Worm (Caenorhabditis elegans) whole organism, mixed stage, embryonic: ENCODE measurements around the gene F41H8.1.

Source experiments
- M03D4.4 ChIP-seq: sonication (generic microtip); optimal IDR thresholded peaks from 2 replicates; lab custom pipeline; 2017; ENCODE audit warnings: mild to moderate bottlenecking, missing genetic modification characterization, missing compliant biosample characterization
- bed-3 ChIP-seq: fragments of 200-800 bp; sonication (Bioruptor generic); optimal IDR thresholded peaks from 3 replicates; lab custom pipeline; 2018; ENCODE audit warnings: mild to moderate bottlenecking, missing genetic modification characterization, moderate library complexity, missing compliant biosample characterization
- blmp-1 ChIP-seq: fragments of 150-350 bp; optimal IDR thresholded peaks from 2 replicates; lab custom pipeline; 2014; ENCODE audit warnings: missing biosample characterization, missing genetic modification characterization
- ceh-39 ChIP-seq: fragments of 150-350 bp; optimal IDR thresholded peaks from 2 replicates; lab custom pipeline; 2014; ENCODE audit warnings: missing biosample characterization, missing genetic modification characterization
- ceh-43 ChIP-seq: fragments of 200-800 bp; sonication (Bioruptor generic); optimal IDR thresholded peaks from 2 replicates; lab custom pipeline; 2018; ENCODE audit warnings: mild to moderate bottlenecking, missing genetic modification characterization, moderate library complexity, missing compliant biosample characterization
- ceh-83 ChIP-seq: fragments of 200-800 bp; sonication (Bioruptor generic); optimal IDR thresholded peaks from 2 replicates; lab custom pipeline; 2018; ENCODE audit warnings: mild to moderate bottlenecking, missing genetic modification characterization, missing compliant biosample characterization
- ces-1 ChIP-seq: fragments of 150-350 bp; optimal IDR thresholded peaks from 2 replicates; lab custom pipeline; 2014; ENCODE audit warnings: missing biosample characterization, missing genetic modification reagents, missing genetic modification characterization
- cnd-1 ChIP-seq: fragments of 200-800 bp; sonication (Bioruptor generic); optimal IDR thresholded peaks from 2 replicates; lab custom pipeline; 2018; ENCODE audit warnings: mild to moderate bottlenecking, missing genetic modification characterization, missing compliant biosample characterization
- elt-1 ChIP-seq: sonication (generic microtip); optimal IDR thresholded peaks from 2 replicates; lab custom pipeline; 2017; ENCODE audit warnings: missing genetic modification characterization, mild to moderate bottlenecking, missing compliant biosample characterization, antibody characterized with exemption, moderate library complexity, borderline replicate concordance; ENCODE audit not compliant: insufficient read depth
- elt-3 ChIP-seq: fragments of 150-350 bp; optimal IDR thresholded peaks from 2 replicates; lab custom pipeline; 2014; ENCODE audit warnings: missing biosample characterization, missing genetic modification characterization
- flh-1 ChIP-seq: fragments of 200-800 bp; sonication (Bioruptor generic); optimal IDR thresholded peaks from 2 replicates; lab custom pipeline; 2018; ENCODE audit warnings: mild to moderate bottlenecking, missing genetic modification characterization, moderate library complexity, missing compliant biosample characterization
- ham-2 ChIP-seq: fragments of 200-800 bp; sonication (Bioruptor generic); optimal IDR thresholded peaks from 2 replicates; lab custom pipeline; 2018; ENCODE audit warnings: mild to moderate bottlenecking, missing genetic modification characterization, missing compliant biosample characterization
- hlh-1 ChIP-seq: fragments of 150-350 bp; optimal IDR thresholded peaks from 2 replicates; lab custom pipeline; 2014; ENCODE audit warnings: missing biosample characterization, missing genetic modification reagents, missing genetic modification characterization
- lin-13 ChIP-seq: fragments of 150-350 bp; optimal IDR thresholded peaks from 2 replicates; lab custom pipeline; 2014; ENCODE audit warnings: missing biosample characterization, missing genetic modification characterization
- lin-32 ChIP-seq: fragments of 200-800 bp; sonication (Bioruptor generic); optimal IDR thresholded peaks from 2 replicates; lab custom pipeline; 2018; ENCODE audit warnings: mild to moderate bottlenecking, missing genetic modification characterization, missing compliant biosample characterization
- lsy-2 ChIP-seq: fragments of 150-350 bp; optimal IDR thresholded peaks from 2 replicates; lab custom pipeline; 2014; ENCODE audit warnings: missing biosample characterization, missing genetic modification characterization
- mab-5 ChIP-seq: fragments of 150-350 bp; optimal IDR thresholded peaks from 2 replicates; lab custom pipeline; 2014; ENCODE audit warnings: missing biosample characterization, missing genetic modification characterization
- nhr-2 ChIP-seq: fragments of 150-350 bp; optimal IDR thresholded peaks from 2 replicates; lab custom pipeline; 2014; ENCODE audit warnings: missing biosample characterization, missing genetic modification characterization
- nhr-237 ChIP-seq: fragments of 150-350 bp; optimal IDR thresholded peaks from 2 replicates; lab custom pipeline; 2014; ENCODE audit warnings: missing biosample characterization, missing genetic modification characterization
- nhr-28 ChIP-seq: fragments of 150-350 bp; optimal IDR thresholded peaks from 2 replicates; lab custom pipeline; 2014; ENCODE audit warnings: missing biosample characterization, missing genetic modification characterization
- nhr-76 ChIP-seq: sonication (generic microtip); optimal IDR thresholded peaks from 2 replicates; lab custom pipeline; 2017; ENCODE audit warnings: missing biosample characterization, missing genetic modification characterization
- snpc-4 ChIP-seq: fragments of 150-350 bp; optimal IDR thresholded peaks from 2 replicates; lab custom pipeline; 2014; ENCODE audit warnings: missing biosample characterization, missing genetic modification characterization
- sptf-1 ChIP-seq: sonication (generic microtip); optimal IDR thresholded peaks from 2 replicates; lab custom pipeline; 2017; ENCODE audit warnings: mild to moderate bottlenecking, missing genetic modification characterization, moderate library complexity, missing compliant biosample characterization
- tbx-8 ChIP-seq: fragments of 200-800 bp; sonication (Bioruptor generic); optimal IDR thresholded peaks from 2 replicates; lab custom pipeline; 2018; ENCODE audit warnings: mild to moderate bottlenecking, missing genetic modification characterization, moderate library complexity, missing compliant biosample characterization
- unc-120 ChIP-seq: sonication (generic microtip); optimal IDR thresholded peaks from 2 replicates; lab custom pipeline; 2017; ENCODE audit warnings: missing genetic modification characterization, missing compliant biosample characterization; ENCODE audit not compliant: poor library complexity, severe bottlenecking
- unc-39 ChIP-seq: fragments of 150-350 bp; optimal IDR thresholded peaks from 2 replicates; lab custom pipeline; 2014; ENCODE audit warnings: missing biosample characterization, missing genetic modification characterization
- unc-62 ChIP-seq: fragments of 150-350 bp; optimal IDR thresholded peaks from 2 replicates; lab custom pipeline; 2014; ENCODE audit warnings: missing biosample characterization, missing genetic modification reagents, missing genetic modification characterization
- zip-8 ChIP-seq: fragments of 150-350 bp; optimal IDR thresholded peaks from 2 replicates; lab custom pipeline; 2014; ENCODE audit warnings: missing biosample characterization, missing genetic modification characterization

The F41H8.1 gene

DNA sequence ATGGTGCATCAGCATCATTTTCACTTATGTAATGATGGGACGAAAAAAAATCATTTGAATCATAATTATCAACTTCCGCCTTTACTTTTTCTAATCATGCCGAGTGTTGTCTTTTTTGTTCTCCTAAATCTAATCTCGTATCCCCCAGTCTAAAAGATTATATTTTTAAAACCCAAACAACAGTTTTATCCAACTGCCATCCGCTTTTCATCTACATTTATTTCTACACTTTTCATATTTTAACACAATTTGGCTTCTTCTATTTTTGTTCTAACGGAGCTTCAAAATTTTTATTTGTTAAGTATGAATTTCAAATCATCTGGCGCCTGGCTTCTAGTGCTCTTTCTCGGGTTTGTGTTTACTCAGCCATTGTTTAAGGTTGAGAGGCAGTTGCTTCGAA lies 18.7 kb downstream of the F41H8.1 start, which contains the start of gene K09C6.3:
Gene K09C6.3 (plus strand): TSS at position 301 of the 400 bp plus-strand sequence.
- TF ChIP-seq ceh-39 (tag; lab: Kevin White, UChicago) (no peak), nhr-76 (no peak), ham-2 (GFP tag; lab: Kevin White, UChicago) (no peak), hlh-1 (tag; lab: Kevin White, UChicago) (no peak), lsy-2 (tag; lab: Kevin White, UChicago) (no peak), flh-1 (GFP tag; lab: Kevin White, UChicago) (no peak), cnd-1 (tag; lab: Kevin White, UChicago) (no peak), unc-39 (tag; lab: Kevin White, UChicago) (no peak), nhr-28 (tag; lab: Kevin White, UChicago) (no peak)

DNA sequence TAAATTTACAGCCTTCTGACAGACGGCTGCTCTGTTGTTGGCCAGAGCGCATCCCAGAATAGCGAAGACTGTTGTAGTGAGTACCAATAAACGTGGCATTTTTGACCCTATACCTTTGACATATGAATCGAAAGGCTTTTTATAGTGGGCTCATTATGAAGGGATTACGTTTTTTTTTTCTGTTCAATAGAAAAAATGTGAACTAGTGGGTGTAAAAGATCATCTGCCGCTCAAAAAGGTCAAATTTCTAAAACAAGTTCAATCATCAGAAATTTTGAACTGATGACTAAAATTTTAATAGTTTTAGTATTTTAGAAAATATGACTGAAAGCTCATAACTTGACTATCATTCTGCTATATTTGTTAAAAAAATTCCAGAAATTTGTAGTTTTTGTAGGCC lies 21.5 kb downstream of the F41H8.1 start, which contains the start of gene K09C6.9:
Gene K09C6.9 (minus strand): TSS at position 101 of the 400 bp plus-strand sequence.
- TF ChIP-seq ceh-83 (GFP tag; lab: Kevin White, UChicago) (no peak), tbx-8 (GFP tag; lab: Kevin White, UChicago) (no peak), ces-1 (GFP tag; lab: Kevin White, UChicago) (no peak), blmp-1 (tag; lab: Kevin White, UChicago) (no peak), M03D4.4 (no peak), snpc-4 (no peak), nhr-237 (tag; lab: Kevin White, UChicago) (no peak), sptf-1 (tag; lab: Kevin White, UChicago) (no peak), unc-39 (tag; lab: Kevin White, UChicago) (no peak)

DNA sequence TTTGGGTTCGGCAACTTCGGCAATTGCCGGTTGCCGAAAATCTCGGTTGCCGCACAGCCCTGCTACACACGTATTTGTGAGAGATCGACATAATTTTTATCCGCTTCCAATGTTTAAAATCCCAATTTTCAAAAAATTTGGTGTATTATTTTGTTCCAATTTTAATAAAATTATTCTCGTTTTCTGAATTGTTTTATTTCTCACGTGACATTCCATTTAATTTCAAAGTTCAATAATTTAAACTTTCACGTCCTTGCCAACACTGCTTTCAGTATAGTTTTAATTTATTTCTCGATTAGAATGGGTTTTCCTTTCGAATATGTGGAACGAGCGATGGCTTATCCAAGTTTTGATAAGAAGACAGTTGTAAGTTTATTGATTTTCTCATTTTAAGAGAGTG lies 23.1 kb downstream of the F41H8.1 start, which contains the start of gene K09C6.2:
Gene K09C6.2 (plus strand): TSS at position 301 of the 400 bp plus-strand sequence.
- no peak for TF ChIP-seq ceh-83 (GFP tag; lab: Kevin White, UChicago)
- TF ChIP-seq zip-8 (tag; lab: Kevin White, UChicago), result no peak
- TF ChIP-seq nhr-76, result no peak
- TF ChIP-seq bed-3 (GFP tag; lab: Kevin White, UChicago), result no peak
- no peak for TF ChIP-seq blmp-1 (tag; lab: Kevin White, UChicago)
- no peak for TF ChIP-seq nhr-2 (tag; lab: Kevin White, UChicago)
- TF ChIP-seq elt-3 (tag; lab: Kevin White, UChicago), result no peak
- TF ChIP-seq hlh-1 (tag; lab: Kevin White, UChicago), result no peak
- no peak for TF ChIP-seq flh-1 (GFP tag; lab: Kevin White, UChicago)
- TF ChIP-seq snpc-4, result no peak
- no peak for TF ChIP-seq unc-120
- TF ChIP-seq unc-39 (tag; lab: Kevin White, UChicago), result no peak

DNA sequence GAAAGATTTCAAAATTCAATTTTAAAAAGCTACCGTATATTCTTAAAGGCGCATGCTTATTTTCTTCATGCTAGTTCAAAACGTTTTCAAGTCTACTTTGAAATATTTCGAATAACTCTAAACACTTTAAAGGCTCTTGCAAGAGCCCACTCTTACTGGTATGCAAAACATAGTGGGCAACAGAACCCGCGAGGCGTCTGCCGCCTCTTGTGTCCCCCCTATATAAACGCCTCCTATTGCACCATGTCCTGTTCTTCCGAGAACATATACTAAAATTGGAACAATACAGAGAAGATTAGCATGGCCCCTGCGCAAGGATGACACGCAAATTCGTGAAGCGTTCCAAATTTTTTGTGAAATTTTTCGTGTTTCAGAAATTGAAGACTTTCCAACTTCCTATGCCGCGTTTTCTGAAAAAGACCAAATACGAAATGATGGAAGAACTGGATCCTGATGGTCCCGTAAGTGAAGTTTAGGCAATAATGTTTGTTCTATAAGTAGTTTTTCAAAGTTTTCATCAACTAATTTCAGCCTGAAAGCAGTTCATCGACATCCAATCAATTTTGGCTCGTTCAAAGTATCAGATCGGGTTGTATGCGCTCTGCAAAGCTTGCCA lies 25.5 kb downstream of the F41H8.1 start:
- TF ChIP-seq ceh-83 (GFP tag; lab: Kevin White, UChicago), result peak; percentile 48
- TF ChIP-seq lin-32, result no peak

DNA sequence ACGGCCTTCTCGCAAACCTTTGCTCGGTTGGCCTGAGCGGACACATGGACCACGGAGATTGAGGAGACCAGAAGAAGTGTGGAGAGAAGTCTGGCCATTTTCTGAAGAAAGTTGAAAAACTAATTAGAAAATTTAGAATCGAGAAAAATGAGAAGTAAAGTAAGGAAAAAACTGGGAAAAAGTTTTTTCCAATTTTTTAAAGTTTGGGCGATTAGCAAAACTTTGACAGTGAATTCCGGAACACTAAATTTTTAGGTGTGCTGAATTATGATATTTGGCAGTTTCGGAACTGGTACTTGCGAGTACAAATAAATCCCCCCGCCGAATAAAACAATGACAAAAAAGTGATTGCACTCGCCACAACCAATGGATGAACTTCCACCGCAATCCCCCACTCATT lies 33.3 kb downstream of the F41H8.1 start, which contains the start of gene T02B11.3:
Gene T02B11.3 (minus strand): TSS at position 101 of the 400 bp plus-strand sequence.
- TF ChIP-seq mab-5, result no peak
- no peak for TF ChIP-seq blmp-1 (tag; lab: Kevin White, UChicago)
- TF ChIP-seq ham-2 (GFP tag; lab: Kevin White, UChicago), result no peak
- TF ChIP-seq flh-1 (GFP tag; lab: Kevin White, UChicago), result no peak
- TF ChIP-seq ceh-43 (GFP tag; lab: Kevin White, UChicago), result no peak
- no peak for TF ChIP-seq snpc-4
- no peak for TF ChIP-seq unc-39 (tag; lab: Kevin White, UChicago)
- no peak for TF ChIP-seq nhr-28 (tag; lab: Kevin White, UChicago)
- no peak for TF ChIP-seq unc-62 (GFP tag; lab: Kevin White, UChicago)
- TF ChIP-seq lin-13 (tag; lab: Kevin White, UChicago), result no peak
- no peak for TF ChIP-seq ces-1 (GFP tag; lab: Kevin White, UChicago)
- no peak for TF ChIP-seq unc-120
- TF ChIP-seq ceh-83 (GFP tag; lab: Kevin White, UChicago), result no peak
- TF ChIP-seq ceh-39 (tag; lab: Kevin White, UChicago), result no peak
- TF ChIP-seq elt-1 (tag; lab: Kevin White, UChicago), result no peak
- no peak for TF ChIP-seq zip-8 (tag; lab: Kevin White, UChicago)
- no peak for TF ChIP-seq nhr-76
